Worm (Caenorhabditis elegans) whole organism, late embryonic: Measurements from ENCODE around the gene srsy-1.
"Not testable (repeated sequence)": the region's sequence is repeated elsewhere in the genome, so short reads cannot be mapped to it uniquely, and the experiment has no call there.

ENCODE experiments used
- F13H6.1 ChIP-seq: sonication (generic microtip); optimal IDR thresholded peaks from 2 replicates; lab custom pipeline; 2016; ENCODE audit warnings: missing genetic modification characterization, missing compliant biosample characterization
- ama-1 ChIP-seq: fragments of 150-350 bp; optimal IDR thresholded peaks from 2 replicates; lab custom pipeline; 2014
- eyg-1 ChIP-seq: sonication (generic microtip); optimal IDR thresholded peaks from 2 replicates; lab custom pipeline; 2016; ENCODE audit warnings: missing genotype, missing genetic modification characterization, missing compliant biosample characterization

DNA sequence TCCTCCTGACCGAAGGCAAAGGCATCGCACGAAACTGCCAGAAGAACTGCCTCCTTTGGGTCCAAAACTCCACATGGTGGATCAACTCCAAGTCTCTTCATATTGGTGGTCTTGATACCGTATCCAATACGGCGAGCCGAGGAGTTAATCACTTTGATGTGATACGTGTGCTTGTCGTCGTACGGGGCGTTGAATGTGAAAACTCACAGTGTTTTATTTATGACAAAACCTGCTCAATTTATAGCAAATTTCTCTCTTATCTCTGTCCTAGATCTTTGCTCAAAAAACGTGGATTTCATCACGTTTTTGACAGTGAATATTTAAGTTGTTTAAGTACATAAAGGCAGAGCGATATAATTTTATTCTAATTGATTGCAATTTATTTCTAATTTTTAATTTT lies 42.9 kb downstream of the srsy-1 start, which contains the start of gene F58A6.9:
- TF ChIP-seq ama-1; eyg-1; F13H6.1 (tag; lab: Kevin White, UChicago): not testable (repeated sequence)
